Fruit fly (Drosophila melanogaster): ENCODE results near the gene Fer1HCH.

Gene Fer1HCH

dm6 chr3R:30338648-30339038 lies 49.3 kb downstream of the Fer1HCH start:
- TF ChIP-seq sage (GFP tag; optimal IDR thresholded peaks at IDR 0.05): no peak
- no peak for TF ChIP-seq ey (GFP tag; optimal IDR thresholded peaks at IDR 0.05)
- no peak for TF ChIP-seq jim (GFP tag; optimal IDR thresholded peaks at IDR 0.05)
- no peak for TF ChIP-seq Hr78 (GFP tag; optimal IDR thresholded peaks at IDR 0.05)
- TF ChIP-seq Vsx2 (GFP tag; optimal IDR thresholded peaks at IDR 0.05; ENCODE audit: partially characterized antibody): no peak

- TF ChIP-seq Myc (optimal IDR thresholded peaks at IDR 0.05) (peak; percentile 56), sv (GFP tag; optimal IDR thresholded peaks at IDR 0.05) (no peak)
These were observed 49.9 kb downstream of the Fer1HCH start for dm6 chr3R:30337919-30338647.

- TF ChIP-seq CG9705 (GFP tag; optimal IDR thresholded peaks at IDR 0.05) (no peak), psq (GFP tag; optimal IDR thresholded peaks at IDR 0.05) (no peak), usp (GFP tag; optimal IDR thresholded peaks at IDR 0.05) (no peak), foxo (GFP tag; optimal IDR thresholded peaks at IDR 0.05) (no peak), br (GFP tag; optimal IDR thresholded peaks at IDR 0.05) (no peak), ey (GFP tag; optimal IDR thresholded peaks at IDR 0.05) (no peak), Sp1 (GFP tag; optimal IDR thresholded peaks at IDR 0.05) (no peak), GATAd (GFP tag; optimal IDR thresholded peaks at IDR 0.05) (no peak), N (GFP tag; optimal IDR thresholded peaks at IDR 0.05) (no peak), jim (GFP tag; optimal IDR thresholded peaks at IDR 0.05) (no peak), fru (GFP tag; optimal IDR thresholded peaks at IDR 0.05) (no peak), pan (optimal IDR thresholded peaks at IDR 0.05) (no peak), Abd-B (GFP tag; optimal IDR thresholded peaks at IDR 0.05) (no peak), Myc (optimal IDR thresholded peaks at IDR 0.05) (no peak), brk (GFP tag; optimal IDR thresholded peaks at IDR 0.05) (no peak), Vsx2 (GFP tag; optimal IDR thresholded peaks at IDR 0.05; ENCODE audit: partially characterized antibody) (no peak), Hr83 (GFP tag; optimal IDR thresholded peaks at IDR 0.05; ENCODE audit: poor library complexity, severe bottlenecking) (no peak), Hr78 (GFP tag; optimal IDR thresholded peaks at IDR 0.05) (no peak), Hnf4 (GFP tag; optimal IDR thresholded peaks at IDR 0.05) (no peak), Rel (GFP tag; optimal IDR thresholded peaks at IDR 0.05) (no peak), Rel (tag; optimal IDR thresholded peaks at IDR 0.05) (no peak)
These were observed 50.5 kb downstream of the Fer1HCH start for dm6 chr3R:30337448-30337847.

- TF ChIP-seq ey (GFP tag; optimal IDR thresholded peaks at IDR 0.05) (peak; percentile 86), Abd-B (GFP tag; optimal IDR thresholded peaks at IDR 0.05) (no peak), sage (GFP tag; optimal IDR thresholded peaks at IDR 0.05) (peak; percentile 42), CrebA (GFP tag; optimal IDR thresholded peaks at IDR 0.05; ENCODE audit: borderline replicate concordance) (no peak), CG32264 (GFP tag; optimal IDR thresholded peaks at IDR 0.05) (peak; percentile 42), dmrt93B (GFP tag; optimal IDR thresholded peaks at IDR 0.05) (peak; percentile 54), dl (GFP tag; optimal IDR thresholded peaks at IDR 0.05; ENCODE audit: insufficient read depth in 1 of 2, partially characterized antibody in 2 of 2) (no peak), usp (GFP tag; optimal IDR thresholded peaks at IDR 0.05) (no peak), lola (GFP tag; optimal IDR thresholded peaks at IDR 0.05) (no peak), dsf (GFP tag; optimal IDR thresholded peaks at IDR 0.05; ENCODE audit: borderline replicate concordance) (peak; percentile 31), fru (GFP tag; optimal IDR thresholded peaks at IDR 0.05) (peak; percentile 81), br (GFP tag; optimal IDR thresholded peaks at IDR 0.05) (peak; percentile 85), Hr78 (GFP tag; optimal IDR thresholded peaks at IDR 0.05) (no peak), GATAd (GFP tag; optimal IDR thresholded peaks at IDR 0.05) (peak; percentile 18), Jra (GFP tag; optimal IDR thresholded peaks at IDR 0.05) (peak; percentile 15), Sp1 (GFP tag; optimal IDR thresholded peaks at IDR 0.05) (peak; percentile 68), psq (GFP tag; optimal IDR thresholded peaks at IDR 0.05) (peak; percentile 61), OdsH (GFP tag; optimal IDR thresholded peaks at IDR 0.05) (peak; percentile 79), Dif (GFP tag; optimal IDR thresholded peaks at IDR 0.05; ENCODE audit: partially characterized antibody) (no peak), rgr (GFP tag; optimal IDR thresholded peaks at IDR 0.05) (peak; percentile 83), pan (optimal IDR thresholded peaks at IDR 0.05) (no peak), h (GFP tag; optimal IDR thresholded peaks at IDR 0.05) (peak; percentile 90), Rel (GFP tag; optimal IDR thresholded peaks at IDR 0.05) (peak; percentile 15), Rel (tag; optimal IDR thresholded peaks at IDR 0.05) (no peak), CG9705 (GFP tag; optimal IDR thresholded peaks at IDR 0.05) (no peak), foxo (GFP tag; optimal IDR thresholded peaks at IDR 0.05) (peak; percentile 12 to 84), Vsx2 (GFP tag; optimal IDR thresholded peaks at IDR 0.05; ENCODE audit: partially characterized antibody) (no peak), tai (GFP tag; optimal IDR thresholded peaks at IDR 0.05) (peak; percentile 66), Hnf4 (GFP tag; optimal IDR thresholded peaks at IDR 0.05) (peak; percentile 80), Mio (GFP tag; optimal IDR thresholded peaks at IDR 0.05) (no peak), N (GFP tag; optimal IDR thresholded peaks at IDR 0.05) (no peak), Dfd (GFP tag; optimal IDR thresholded peaks at IDR 0.05) (no peak), HLH106 (tag; optimal IDR thresholded peaks at IDR 0.05) (peak; percentile 73), Myc (optimal IDR thresholded peaks at IDR 0.05) (no peak), woc (GFP tag; optimal IDR thresholded peaks at IDR 0.05) (peak; percentile 78), jim (GFP tag; optimal IDR thresholded peaks at IDR 0.05) (no peak), brk (GFP tag; optimal IDR thresholded peaks at IDR 0.05) (peak; percentile 35), Hr83 (GFP tag; optimal IDR thresholded peaks at IDR 0.05; ENCODE audit: poor library complexity, severe bottlenecking) (no peak), sv (GFP tag; optimal IDR thresholded peaks at IDR 0.05) (no peak)
These were observed 51.9 kb downstream of the Fer1HCH start for dm6 chr3R:30336100-30336499.

All from whole organism, wandering third instar larva.